Fruit fly (Drosophila melanogaster): ENCODE measurements around the gene SdhD.

- no peak for TF ChIP-seq CG12659 (GFP tag; optimal IDR thresholded peaks at IDR 0.05)
- no peak for TF ChIP-seq Lim3 (GFP tag; IDR thresholded peaks at IDR 0.05)
- TF ChIP-seq stc (GFP tag; IDR thresholded peaks at IDR 0.05) = no peak
- no peak for TF ChIP-seq disco-r (GFP tag; optimal IDR thresholded peaks at IDR 0.05)
- no peak for TF ChIP-seq zen2 (GFP tag; IDR thresholded peaks at IDR 0.05; ENCODE audit: partially characterized antibody)
- TF ChIP-seq HLH3B (GFP tag; IDR thresholded peaks at IDR 0.05) = no peak
- no peak for TF ChIP-seq Sox102F (GFP tag; optimal IDR thresholded peaks at IDR 0.05)
- TF ChIP-seq CG18476 (GFP tag; optimal IDR thresholded peaks at IDR 0.05) = no peak
- TF ChIP-seq CG11696 (GFP tag; IDR thresholded peaks at IDR 0.05) = no peak
- no peak for TF ChIP-seq Dip3 (GFP tag; optimal IDR thresholded peaks at IDR 0.05)
- no peak for TF ChIP-seq CG3281 (GFP tag; optimal IDR thresholded peaks at IDR 0.05)
- no peak for TF ChIP-seq sc (optimal IDR thresholded peaks at IDR 0.05)
- no peak for TF ChIP-seq sc (GFP tag; optimal IDR thresholded peaks at IDR 0.05)
- no peak for TF ChIP-seq Sin3A (optimal IDR thresholded peaks at IDR 0.05)
- no peak for TF ChIP-seq vfl (GFP tag; optimal IDR thresholded peaks at IDR 0.05)
Observed at dm6 chr3R:23763622-23764273, 3.3 kb upstream of the SdhD start, which contains the start of gene Lsd-1.

Data from whole organism, embryonic.